Fruit fly (Drosophila melanogaster) whole organism, prepupa: ENCODE measurements around the gene fan.
A peak's percentile ranks its signal among the peaks of the same experiment; 100 is the strongest.

Source experiments
- Blimp-1 ChIP-seq: fragments of 200-800 bp; sonication (Bioruptor generic); optimal IDR thresholded peaks from 3 replicates; lab custom pipeline; 2017; ENCODE audit warnings: missing biosample characterization, missing genetic modification characterization, mild to moderate bottlenecking, moderate library complexity, missing genetic modification reagents
- CG11294 ChIP-seq: fragments of 200-800 bp; sonication (Bioruptor generic); IDR thresholded peaks from 2 replicates; pipeline ENCODE4 v1.3.6; 2022; ENCODE audit warnings: missing biosample characterization, missing genetic modification characterization
- CG11762 ChIP-seq: fragments of 200-800 bp; sonication (Bioruptor generic); optimal IDR thresholded peaks from 3 replicates; lab custom pipeline; 2016; ENCODE audit warnings: missing biosample characterization, missing genetic modification characterization; ENCODE audit not compliant: insufficient read depth
- CG11902 ChIP-seq: fragments of 200-800 bp; sonication (Bioruptor generic); optimal IDR thresholded peaks from 3 replicates; lab custom pipeline; 2016; ENCODE audit warnings: missing biosample characterization, missing genetic modification characterization
- CG15336 ChIP-seq: fragments of 200-800 bp; sonication (Bioruptor generic); IDR thresholded peaks from 2 replicates; pipeline ENCODE4 v1.3.6; 2022; ENCODE audit warnings: missing biosample characterization, missing genetic modification characterization
- CG1621 ChIP-seq: fragments of 200-800 bp; sonication (Bioruptor generic); optimal IDR thresholded peaks from 3 replicates; lab custom pipeline; 2018; ENCODE audit warnings: missing biosample characterization, mild to moderate bottlenecking, missing genetic modification characterization
- CG16779 ChIP-seq: fragments of 200-800 bp; sonication (Bioruptor generic); optimal IDR thresholded peaks from 3 replicates; lab custom pipeline; 2017; ENCODE audit warnings: missing biosample characterization, mild to moderate bottlenecking, missing genetic modification characterization
- CG3032 ChIP-seq: fragments of 200-800 bp; optimal IDR thresholded peaks from 2 replicates; lab custom pipeline; 2019; ENCODE audit warnings: missing biosample characterization, mild to moderate bottlenecking, missing genetic modification characterization, moderate library complexity
- CG32006 ChIP-seq: fragments of 200-800 bp; sonication (Bioruptor generic); optimal IDR thresholded peaks from 3 replicates; lab custom pipeline; 2017; ENCODE audit warnings: missing biosample characterization, mild to moderate bottlenecking, missing genetic modification characterization
- CG3919 ChIP-seq: fragments of 200-800 bp; sonication (Bioruptor generic); optimal IDR thresholded peaks from 3 replicates; lab custom pipeline; 2016; ENCODE audit warnings: missing biosample characterization, missing genetic modification characterization
- CG4318 ChIP-seq: fragments of 200-800 bp; sonication (Bioruptor generic); optimal IDR thresholded peaks from 3 replicates; lab custom pipeline; 2017; ENCODE audit warnings: missing biosample characterization, mild to moderate bottlenecking, missing genetic modification characterization
- CG6276 ChIP-seq: fragments of 200-800 bp; sonication (Bioruptor generic); optimal IDR thresholded peaks from 2 replicates; lab custom pipeline; 2017; ENCODE audit warnings: missing biosample characterization, mild to moderate bottlenecking, missing genetic modification characterization
- CG6792 ChIP-seq: fragments of 200-800 bp; sonication (Bioruptor generic); optimal IDR thresholded peaks from 3 replicates; lab custom pipeline; 2016; ENCODE audit warnings: missing biosample characterization, missing genetic modification characterization
- CG6808 ChIP-seq: fragments of 200-800 bp; sonication (Bioruptor generic); optimal IDR thresholded peaks from 3 replicates; lab custom pipeline; 2017; ENCODE audit warnings: missing biosample characterization, missing genetic modification characterization, mild to moderate bottlenecking, moderate library complexity, missing genetic modification reagents
- CG6854 ChIP-seq: fragments of 200-800 bp; sonication (Bioruptor generic); optimal IDR thresholded peaks from 2 replicates; lab custom pipeline; 2017; ENCODE audit warnings: missing biosample characterization, mild to moderate bottlenecking, missing genetic modification characterization
- CG7368 ChIP-seq: fragments of 200-800 bp; sonication (Bioruptor generic); optimal IDR thresholded peaks from 3 replicates; lab custom pipeline; 2016; ENCODE audit warnings: missing biosample characterization, missing genetic modification characterization
- CG8119 ChIP-seq: fragments of 200-800 bp; sonication (Bioruptor generic); IDR thresholded peaks from 3 replicates; pipeline ENCODE4 v1.3.6; 2022; ENCODE audit warnings: missing biosample characterization, missing genetic modification characterization
- CG8319 ChIP-seq: fragments of 200-800 bp; sonication (Bioruptor generic); optimal IDR thresholded peaks from 3 replicates; lab custom pipeline; 2016; ENCODE audit warnings: missing biosample characterization, missing genetic modification characterization
- CG8632 ChIP-seq: fragments of 200-800 bp; sonication (Bioruptor generic); optimal IDR thresholded peaks from 3 replicates; lab custom pipeline; 2016; ENCODE audit warnings: missing biosample characterization, missing genetic modification characterization
- CG9139 ChIP-seq: fragments of 200-800 bp; sonication (Bioruptor generic); optimal IDR thresholded peaks from 3 replicates; lab custom pipeline; 2017; ENCODE audit warnings: missing biosample characterization, mild to moderate bottlenecking, missing genetic modification characterization
- Eip75B ChIP-seq: fragments of 200-800 bp; sonication (Bioruptor generic); optimal IDR thresholded peaks from 3 replicates; lab custom pipeline; 2016; ENCODE audit warnings: missing biosample characterization, missing genetic modification characterization
- Eip93F ChIP-seq: fragments of 200-800 bp; sonication (Bioruptor generic); optimal IDR thresholded peaks from 2 replicates; lab custom pipeline; 2016; ENCODE audit warnings: missing biosample characterization, mild to moderate bottlenecking, missing genetic modification characterization
- Ets21C ChIP-seq: fragments of 200-800 bp; sonication (Bioruptor generic); optimal IDR thresholded peaks from 3 replicates; lab custom pipeline; 2016; ENCODE audit warnings: missing biosample characterization, missing genetic modification characterization
- Ets96B ChIP-seq: fragments of 200-800 bp; optimal IDR thresholded peaks from 2 replicates; lab custom pipeline; 2019; ENCODE audit warnings: missing biosample characterization, mild to moderate bottlenecking, missing genetic modification characterization, moderate library complexity
- Gug ChIP-seq: fragments of 200-800 bp; sonication (Bioruptor generic); IDR thresholded peaks from 2 replicates; pipeline ENCODE4 v1.3.6; 2022; ENCODE audit warnings: missing biosample characterization, missing genetic modification characterization
- Hr39 ChIP-seq: fragments of 200-800 bp; sonication (Bioruptor generic); optimal IDR thresholded peaks from 2 replicates; lab custom pipeline; 2016; ENCODE audit warnings: missing biosample characterization, missing genetic modification characterization
- Met ChIP-seq: fragments of 200-800 bp; sonication (Bioruptor generic); optimal IDR thresholded peaks from 3 replicates; lab custom pipeline; 2016; ENCODE audit warnings: missing biosample characterization, missing genetic modification characterization
- Smox ChIP-seq: fragments of 200-800 bp; sonication (Bioruptor generic); optimal IDR thresholded peaks from 3 replicates; lab custom pipeline; 2016; ENCODE audit warnings: missing biosample characterization, missing genetic modification characterization
- Sox14 ChIP-seq: fragments of 200-800 bp; sonication (Bioruptor generic); optimal IDR thresholded peaks from 3 replicates; lab custom pipeline; 2016; ENCODE audit warnings: missing biosample characterization, missing genetic modification characterization
- Sox15 ChIP-seq: fragments of 200-800 bp; sonication (Bioruptor generic); optimal IDR thresholded peaks from 3 replicates; lab custom pipeline; 2016; ENCODE audit warnings: missing biosample characterization, missing genetic modification characterization
- achi ChIP-seq: fragments of 200-800 bp; sonication (Bioruptor generic); optimal IDR thresholded peaks from 3 replicates; lab custom pipeline; 2016; ENCODE audit warnings: missing biosample characterization, missing genetic modification characterization
- acj6 ChIP-seq: fragments of 200-800 bp; sonication (Bioruptor generic); optimal IDR thresholded peaks from 3 replicates; lab custom pipeline; 2016; ENCODE audit warnings: missing biosample characterization, missing genetic modification characterization
- dsx ChIP-seq: fragments of 200-800 bp; optimal IDR thresholded peaks from 3 replicates; lab custom pipeline; 2019; ENCODE audit warnings: missing biosample characterization, mild to moderate bottlenecking, missing genetic modification characterization, moderate library complexity; ENCODE audit not compliant: poor library complexity, severe bottlenecking
- eg ChIP-seq: fragments of 200-800 bp; sonication (Bioruptor generic); IDR thresholded peaks from 3 replicates; pipeline ENCODE4 v1.3.6; 2022; ENCODE audit warnings: missing biosample characterization, missing genetic modification characterization
- esn ChIP-seq: fragments of 200-800 bp; sonication (Bioruptor generic); optimal IDR thresholded peaks from 2 replicates; lab custom pipeline; 2016; ENCODE audit warnings: missing biosample characterization, mild to moderate bottlenecking, missing genetic modification characterization, moderate library complexity
- fd59A ChIP-seq: fragments of 200-800 bp; sonication (Bioruptor generic); optimal IDR thresholded peaks from 2 replicates; lab custom pipeline; 2017; ENCODE audit warnings: missing biosample characterization, mild to moderate bottlenecking, missing genetic modification characterization, missing genetic modification reagents
- fd85E ChIP-seq: fragments of 200-800 bp; sonication (Bioruptor generic); optimal IDR thresholded peaks from 3 replicates; lab custom pipeline; 2016; ENCODE audit warnings: missing biosample characterization, missing genetic modification characterization
- fkh ChIP-seq: fragments of 200-800 bp; sonication (Bioruptor generic); optimal IDR thresholded peaks from 3 replicates; lab custom pipeline; 2017; ENCODE audit warnings: missing biosample characterization, mild to moderate bottlenecking, missing genetic modification characterization, moderate library complexity
- net ChIP-seq: fragments of 200-800 bp; sonication (Bioruptor generic); optimal IDR thresholded peaks from 3 replicates; lab custom pipeline; 2016; ENCODE audit warnings: missing biosample characterization, missing genetic modification characterization
- pdm3 ChIP-seq: fragments of 200-800 bp; sonication (Bioruptor generic); optimal IDR thresholded peaks from 3 replicates; lab custom pipeline; 2016; ENCODE audit warnings: missing biosample characterization, missing genetic modification characterization
- spab ChIP-seq: fragments of 200-800 bp; sonication (Bioruptor generic); optimal IDR thresholded peaks from 2 replicates; lab custom pipeline; 2017; ENCODE audit warnings: missing biosample characterization, mild to moderate bottlenecking, missing genetic modification characterization, missing genetic modification reagents
- ss ChIP-seq, 2 experiments: fragments of 200-800 bp; sonication (Bioruptor generic); optimal IDR thresholded peaks; 2 replicates in 1 of 2; 3 replicates in 1 of 2; lab custom pipeline; 2017 to 2018; ENCODE audit warnings: mild to moderate bottlenecking in 2 of 2, missing biosample characterization in 2 of 2, missing genetic modification characterization in 2 of 2, moderate library complexity in 1 of 2
- topi ChIP-seq: fragments of 200-800 bp; sonication (Bioruptor generic); optimal IDR thresholded peaks from 3 replicates; lab custom pipeline; 2016; ENCODE audit warnings: missing biosample characterization, missing genetic modification characterization
- vri ChIP-seq: fragments of 200-800 bp; sonication (Bioruptor generic); optimal IDR thresholded peaks from 3 replicates; lab custom pipeline; 2016; ENCODE audit warnings: missing biosample characterization, mild to moderate bottlenecking, missing genetic modification characterization

Gene fan

dm6 chr3L:8077953-8078352 lies 31.0 kb upstream of the fan start:
- no peak for TF ChIP-seq Blimp-1 (GFP tag; lab: Kevin White, UChicago)
- no peak for TF ChIP-seq CG8319 (GFP tag; lab: Kevin White, UChicago)
- no peak for TF ChIP-seq CG3032 (tag; lab: Kevin White, UChicago)
- TF ChIP-seq CG11294 (GFP tag; lab: Robert Waterston, UW), result no peak
- no peak for TF ChIP-seq spab
- no peak for TF ChIP-seq CG3919 (GFP tag; lab: Kevin White, UChicago)
- no peak for TF ChIP-seq CG11762 (GFP tag; lab: Kevin White, UChicago)
- TF ChIP-seq acj6 (GFP tag; lab: Kevin White, UChicago), result no peak
- no peak for TF ChIP-seq esn (GFP tag; lab: Kevin White, UChicago)
- TF ChIP-seq fd85E (GFP tag; lab: Kevin White, UChicago), result no peak

DNA sequence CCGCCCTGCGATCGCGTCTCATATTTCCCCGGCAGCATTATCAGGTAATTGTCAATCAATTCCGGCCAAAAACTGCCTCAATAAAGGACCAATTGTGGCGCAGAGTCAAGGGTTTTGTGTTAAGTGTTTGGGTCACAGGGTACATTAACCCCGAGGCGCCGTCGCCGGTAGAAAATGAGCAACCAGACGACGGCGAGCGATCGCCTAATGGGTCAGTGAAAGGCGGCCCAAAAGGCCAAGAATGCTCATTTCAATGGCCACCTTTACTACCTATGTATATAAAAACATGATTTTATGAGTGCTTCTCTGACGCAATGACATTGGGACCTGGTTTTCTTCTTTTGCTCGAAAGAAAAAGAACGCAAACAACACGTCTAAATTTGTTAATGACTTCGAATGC lies 29.3 kb upstream of the fan start:
- TF ChIP-seq eg, result no peak
- TF ChIP-seq CG15336 (GFP tag; lab: Robert Waterston, UW), result no peak
- TF ChIP-seq Eip75B, result no peak
- TF ChIP-seq CG11902 (GFP tag; lab: Kevin White, UChicago), result no peak
- no peak for TF ChIP-seq CG7368 (GFP tag; lab: Kevin White, UChicago)
- no peak for TF ChIP-seq Hr39 (GFP tag; lab: Kevin White, UChicago)
- TF ChIP-seq Smox (GFP tag; lab: Kevin White, UChicago), result no peak

DNA sequence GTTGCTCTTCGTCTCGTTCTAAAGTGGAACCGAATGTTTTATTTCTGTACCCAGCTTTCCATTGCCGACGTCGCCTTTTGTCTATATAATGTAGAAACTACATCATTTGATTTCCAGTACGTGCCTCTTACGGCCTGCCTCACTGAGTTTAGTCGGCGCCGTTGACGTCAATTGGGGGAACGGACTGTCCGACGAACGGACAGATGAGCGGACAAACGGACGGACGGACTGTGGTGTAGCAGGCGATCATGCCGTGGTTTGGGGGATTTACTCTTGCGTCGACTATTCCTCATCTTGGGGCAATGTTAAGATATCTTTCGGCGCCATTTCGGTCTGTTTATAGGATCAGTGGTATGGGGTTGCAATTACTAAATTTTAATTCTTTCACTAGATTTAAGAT lies 28.1 kb upstream of the fan start:
- TF ChIP-seq Sox15 (GFP tag; lab: Kevin White, UChicago), result no peak
- TF ChIP-seq fd59A (GFP tag; lab: Kevin White, UChicago), result no peak
- no peak for TF ChIP-seq CG32006 (GFP tag; lab: Kevin White, UChicago)
- TF ChIP-seq, all 60 proteins: peak for 0

dm6 chr3L:8081822-8082221 lies 27.1 kb upstream of the fan start:
- peak; percentile 48 for TF ChIP-seq Sox14 (GFP tag; lab: Kevin White, UChicago)
- peak; percentile 62 for TF ChIP-seq net (GFP tag; lab: Kevin White, UChicago)
- TF ChIP-seq pdm3 (GFP tag; lab: Kevin White, UChicago), result peak; percentile 46
- TF ChIP-seq Met (GFP tag; lab: Kevin White, UChicago), result peak; percentile 59
- TF ChIP-seq CG8632 (GFP tag; lab: Kevin White, UChicago), result peak; percentile 28
- peak; percentile 26 for TF ChIP-seq CG11762 (GFP tag; lab: Kevin White, UChicago)
- TF ChIP-seq Ets21C (GFP tag; lab: Kevin White, UChicago), result no peak
- TF ChIP-seq esn (GFP tag; lab: Kevin White, UChicago), result peak; percentile 58
- TF ChIP-seq CG4318 (GFP tag; lab: Kevin White, UChicago), result no peak
- TF ChIP-seq CG7368 (GFP tag; lab: Kevin White, UChicago), result peak; percentile 44
- peak in 1 of 2 experiments; percentile 58 for TF ChIP-seq ss (GFP tag; optimal IDR thresholded peaks at IDR 0.05; lab: Kevin White, UChicago)
- peak; percentile 49; the same call in 1 of the 3 replicates for TF ChIP-seq CG8119 (GFP tag; lab: Robert Waterston, UW)
- TF ChIP-seq CG8319 (GFP tag; lab: Kevin White, UChicago), result peak; percentile 8
- peak; percentile 16 for TF ChIP-seq CG1621
- peak; percentile 32 for TF ChIP-seq achi (GFP tag; lab: Kevin White, UChicago)
- peak; percentile 8 for TF ChIP-seq CG3032 (tag; lab: Kevin White, UChicago)
- TF ChIP-seq fkh (GFP tag; lab: Kevin White, UChicago), result peak; percentile 88
- TF ChIP-seq dsx (GFP tag; lab: Kevin White, UChicago), result peak; percentile 43
- TF ChIP-seq CG6854, result peak; percentile 71
- no peak for TF ChIP-seq CG9139
- peak; percentile 4 for TF ChIP-seq Ets96B (tag; lab: Kevin White, UChicago)
- TF ChIP-seq CG6792 (GFP tag; lab: Kevin White, UChicago), result peak; percentile 38
- peak; percentile 73 for TF ChIP-seq fd85E (GFP tag; lab: Kevin White, UChicago)
- no peak for TF ChIP-seq CG6276 (GFP tag; lab: Kevin White, UChicago)
- peak; percentile 28 for TF ChIP-seq Smox (GFP tag; lab: Kevin White, UChicago)
- peak; percentile 41 for TF ChIP-seq Eip75B
- TF ChIP-seq vri (GFP tag; lab: Kevin White, UChicago), result peak; percentile 88
- TF ChIP-seq acj6 (GFP tag; lab: Kevin White, UChicago), result no peak
- no peak for TF ChIP-seq Sox15 (GFP tag; lab: Kevin White, UChicago)
- peak; percentile 47 for TF ChIP-seq CG16779
- no peak; the same call in 1 of the 2 replicates for TF ChIP-seq CG15336 (GFP tag; lab: Robert Waterston, UW)
- no peak for TF ChIP-seq CG6808
- TF ChIP-seq Gug (GFP tag; lab: Robert Waterston, UW), result no peak
- TF ChIP-seq Eip93F (GFP tag; lab: Kevin White, UChicago), result peak; percentile 45
- peak; percentile 50 for TF ChIP-seq topi (GFP tag; lab: Kevin White, UChicago)
